Fruit fly (Drosophila melanogaster) whole organism, embryonic: ENCODE data around the gene Usp8.
A peak's percentile ranks its signal among the peaks of the same experiment; 100 is the strongest.

Source experiments
- BEAF-32 ChIP-seq: fragments of 200-800 bp; sonication (Bioruptor generic); optimal IDR thresholded peaks from 3 replicates; lab custom pipeline; 2017; ENCODE audit warnings: missing biosample characterization, missing genetic modification characterization, mild to moderate bottlenecking, moderate library complexity, missing genetic modification reagents
- CG1024 ChIP-seq: fragments of 200-800 bp; sonication (Bioruptor generic); IDR thresholded peaks from 2 replicates; pipeline ENCODE4 v1.3.6; 2022; ENCODE audit warnings: missing biosample characterization, missing genetic modification characterization
- CG10543 ChIP-seq: fragments of 200-800 bp; sonication (Bioruptor generic); optimal IDR thresholded peaks from 3 replicates; lab custom pipeline; 2017; ENCODE audit warnings: missing biosample characterization, mild to moderate bottlenecking, missing genetic modification characterization, moderate library complexity
- CG10979 ChIP-seq: fragments of 200-800 bp; sonication (Bioruptor generic); optimal IDR thresholded peaks from 2 replicates; lab custom pipeline; 2018; ENCODE audit warnings: missing biosample characterization, mild to moderate bottlenecking, missing genetic modification characterization, moderate library complexity
- CG11085 ChIP-seq: fragments of 200-800 bp; sonication (Bioruptor generic); IDR thresholded peaks from 2 replicates; pipeline ENCODE4 v1.3.6; 2022; ENCODE audit warnings: missing biosample characterization, missing genetic modification characterization
- CG11560 ChIP-seq: fragments of 200-800 bp; sonication (Bioruptor generic); IDR thresholded peaks from 3 replicates; pipeline ENCODE4 v1.3.6; 2022; ENCODE audit warnings: missing biosample characterization, missing genetic modification characterization
- CG14860 ChIP-seq: fragments of 200-800 bp; sonication (Bioruptor generic); IDR thresholded peaks from 3 replicates; pipeline ENCODE4 v1.3.6; 2022; ENCODE audit warnings: missing biosample characterization, missing genetic modification characterization; ENCODE audit not compliant: partially characterized antibody
- CG17359 ChIP-seq: fragments of 200-800 bp; sonication (Bioruptor generic); optimal IDR thresholded peaks from 3 replicates; lab custom pipeline; 2018; ENCODE audit warnings: missing biosample characterization, mild to moderate bottlenecking, missing genetic modification characterization, moderate library complexity
- CG30431 ChIP-seq: fragments of 200-800 bp; sonication (Bioruptor generic); optimal IDR thresholded peaks from 2 replicates; lab custom pipeline; 2017; ENCODE audit warnings: missing biosample characterization, missing genetic modification characterization
- CG33213 ChIP-seq: fragments of 200-800 bp; sonication (Bioruptor generic); optimal IDR thresholded peaks from 3 replicates; lab custom pipeline; 2016; ENCODE audit warnings: missing biosample characterization, missing genetic modification characterization
- CG33557 ChIP-seq: fragments of 200-800 bp; sonication (Bioruptor generic); optimal IDR thresholded peaks from 2 replicates; lab custom pipeline; 2019; ENCODE audit warnings: missing biosample characterization, mild to moderate bottlenecking, missing genetic modification characterization, moderate library complexity
- CG42726 ChIP-seq: fragments of 200-800 bp; sonication (Bioruptor generic); IDR thresholded peaks from 2 replicates; pipeline ENCODE4 v1.3.6; 2022; ENCODE audit warnings: missing biosample characterization, missing genetic modification characterization; ENCODE audit not compliant: partially characterized antibody
- CG4617 ChIP-seq: fragments of 200-800 bp; sonication (Bioruptor generic); optimal IDR thresholded peaks from 3 replicates; lab custom pipeline; 2016; ENCODE audit warnings: missing biosample characterization, missing genetic modification characterization, borderline replicate concordance
- CG4730 ChIP-seq: fragments of 200-800 bp; sonication (Bioruptor generic); IDR thresholded peaks from 2 replicates; pipeline ENCODE4 v1.3.6; 2022; ENCODE audit warnings: missing biosample characterization, missing genetic modification characterization
- CG7745 ChIP-seq: fragments of 200-800 bp; sonication (Bioruptor generic); optimal IDR thresholded peaks from 2 replicates; lab custom pipeline; 2018; ENCODE audit warnings: missing biosample characterization, mild to moderate bottlenecking, missing genetic modification characterization, moderate library complexity
- CG8089 ChIP-seq: fragments of 200-800 bp; sonication (Bioruptor generic); optimal IDR thresholded peaks from 3 replicates; lab custom pipeline; 2016; ENCODE audit warnings: missing biosample characterization, missing genetic modification characterization
- CG9437 ChIP-seq: fragments of 200-800 bp; sonication (Bioruptor generic); optimal IDR thresholded peaks from 2 replicates; lab custom pipeline; 2018; ENCODE audit warnings: missing biosample characterization, mild to moderate bottlenecking, missing genetic modification characterization
- CkIIα-i1 ChIP-seq: fragments of 200-800 bp; sonication (Bioruptor generic); IDR thresholded peaks from 2 replicates; pipeline ENCODE4 v1.3.6; 2022; ENCODE audit warnings: missing biosample characterization, missing genetic modification characterization
- D19B ChIP-seq: fragments of 200-800 bp; sonication (Bioruptor generic); optimal IDR thresholded peaks from 2 replicates; lab custom pipeline; 2017; ENCODE audit warnings: missing biosample characterization, mild to moderate bottlenecking, missing genetic modification characterization
- Dad ChIP-seq: fragments of 200-800 bp; sonication (Bioruptor generic); optimal IDR thresholded peaks from 3 replicates; lab custom pipeline; 2016; ENCODE audit warnings: missing biosample characterization, missing genetic modification characterization
- Ets97D ChIP-seq: fragments of 200-800 bp; sonication (Bioruptor generic); optimal IDR thresholded peaks from 3 replicates; lab custom pipeline; 2016; ENCODE audit warnings: missing biosample characterization, missing genetic modification characterization
- Fer2 ChIP-seq: fragments of 200-800 bp; sonication (Bioruptor generic); optimal IDR thresholded peaks from 2 replicates; lab custom pipeline; 2018; ENCODE audit warnings: missing biosample characterization, mild to moderate bottlenecking, missing genetic modification characterization, moderate library complexity
- H15 ChIP-seq: fragments of 200-800 bp; sonication (Bioruptor generic); IDR thresholded peaks from 3 replicates; pipeline ENCODE4 v1.3.6; 2022; ENCODE audit warnings: missing biosample characterization, missing genetic modification characterization
- HLH4C ChIP-seq: fragments of 200-800 bp; sonication (Bioruptor generic); IDR thresholded peaks from 3 replicates; pipeline ENCODE4 v1.3.6; 2022; ENCODE audit warnings: missing biosample characterization, missing genetic modification characterization; ENCODE audit not compliant: partially characterized antibody
- HmgZ ChIP-seq: fragments of 200-800 bp; sonication (Bioruptor generic); optimal IDR thresholded peaks from 2 replicates; lab custom pipeline; 2018; ENCODE audit warnings: missing biosample characterization, mild to moderate bottlenecking, missing genetic modification characterization
- NFAT ChIP-seq: fragments of 200-800 bp; sonication (Bioruptor generic); IDR thresholded peaks from 2 replicates; pipeline ENCODE4 v1.3.6; 2022; ENCODE audit warnings: missing biosample characterization, missing genetic modification characterization
- Nf-YC ChIP-seq: fragments of 200-800 bp; optimal IDR thresholded peaks from 3 replicates; lab custom pipeline; 2019; ENCODE audit warnings: missing biosample characterization, mild to moderate bottlenecking, missing genetic modification characterization, moderate library complexity
- Optix ChIP-seq: fragments of 200-800 bp; sonication (Bioruptor generic); IDR thresholded peaks from 3 replicates; pipeline ENCODE4 v1.3.6; 2022; ENCODE audit warnings: missing biosample characterization, missing genetic modification characterization
- PHDP ChIP-seq: fragments of 200-800 bp; sonication (Bioruptor generic); optimal IDR thresholded peaks from 3 replicates; lab custom pipeline; 2018; ENCODE audit warnings: missing biosample characterization, mild to moderate bottlenecking, missing genetic modification characterization, moderate library complexity
- Poxn ChIP-seq: fragments of 200-800 bp; sonication (Bioruptor generic); IDR thresholded peaks from 2 replicates; pipeline ENCODE4 v1.3.6; 2022; ENCODE audit warnings: missing biosample characterization, missing genetic modification characterization
- Scr ChIP-seq: fragments of 200-800 bp; sonication (Bioruptor generic); IDR thresholded peaks from 2 replicates; pipeline ENCODE4 v1.3.6; 2022; ENCODE audit warnings: missing biosample characterization, missing genetic modification characterization; ENCODE audit not compliant: partially characterized antibody
- Side ChIP-seq: fragments of 200-800 bp; sonication (Bioruptor generic); optimal IDR thresholded peaks from 2 replicates; lab custom pipeline; 2016; ENCODE audit warnings: missing biosample characterization, missing genetic modification characterization
- Spps ChIP-seq: fragments of 200-800 bp; sonication (Bioruptor generic); optimal IDR thresholded peaks from 2 replicates; lab custom pipeline; 2018; ENCODE audit warnings: missing biosample characterization, mild to moderate bottlenecking, missing genetic modification characterization
- Sry-β ChIP-seq: fragments of 200-800 bp; sonication (Bioruptor generic); optimal IDR thresholded peaks from 2 replicates; lab custom pipeline; 2018; ENCODE audit warnings: missing biosample characterization, mild to moderate bottlenecking, missing genetic modification characterization, moderate library complexity
- Taf1 ChIP-seq: fragments of 200-800 bp; sonication (Bioruptor generic); IDR thresholded peaks from 2 replicates; pipeline ENCODE4 v1.3.6; 2022; ENCODE audit warnings: missing biosample characterization, missing genetic modification characterization
- Xrp1 ChIP-seq: fragments of 200-800 bp; sonication (Bioruptor generic); IDR thresholded peaks from 2 replicates; pipeline ENCODE4 v1.3.6; 2022; ENCODE audit warnings: missing biosample characterization, missing genetic modification characterization
- bcd ChIP-seq: fragments of 200-800 bp; sonication (Bioruptor generic); optimal IDR thresholded peaks from 2 replicates; lab custom pipeline; 2017; ENCODE audit warnings: missing biosample characterization, mild to moderate bottlenecking, missing genetic modification characterization
- dpn ChIP-seq, 2 experiments: fragments of 200-800 bp; sonication (Bioruptor generic); optimal IDR thresholded peaks; 3 replicates each; lab custom pipeline; 2016; ENCODE audit warnings: missing biosample characterization in 2 of 2, missing genetic modification characterization in 2 of 2
- hth ChIP-seq: fragments of >200 bp; optimal IDR thresholded peaks from 2 replicates; lab custom pipeline; 2017; ENCODE audit warnings: inconsistent platforms
- ken ChIP-seq: fragments of 200-800 bp; sonication (Bioruptor generic); IDR thresholded peaks from 3 replicates; pipeline ENCODE4 v1.3.6; 2022; ENCODE audit warnings: missing biosample characterization, missing genetic modification characterization
- lov ChIP-seq, 2 experiments: fragments of 200-800 bp in 1 of 2; fragments of >200 bp in 1 of 2; sonication (Bioruptor generic) in 1 of 2; IDR thresholded peaks in 1 of 2; optimal IDR thresholded peaks in 1 of 2; 2 replicates in 1 of 2; 3 replicates in 1 of 2; pipeline versions ENCODE4 v1.3.6 to Lab custom; 2017 to 2022; ENCODE audit warnings: missing biosample characterization in 1 of 2, missing genetic modification characterization in 1 of 2
- sens-2 ChIP-seq: fragments of 200-800 bp; sonication (Bioruptor generic); IDR thresholded peaks from 2 replicates; pipeline ENCODE4 v1.3.6; 2022; ENCODE audit warnings: missing biosample characterization, missing genetic modification characterization
- sisA ChIP-seq: fragments of 200-800 bp; sonication (Bioruptor generic); IDR thresholded peaks from 2 replicates; pipeline ENCODE4 v1.3.6; 2022; ENCODE audit warnings: missing biosample characterization, missing genetic modification characterization
- sqz ChIP-seq: fragments of 200-800 bp; sonication (Bioruptor generic); optimal IDR thresholded peaks from 3 replicates; lab custom pipeline; 2018; ENCODE audit warnings: missing biosample characterization, mild to moderate bottlenecking, missing genetic modification characterization
- stwl ChIP-seq: fragments of 200-800 bp; sonication (Bioruptor generic); optimal IDR thresholded peaks from 3 replicates; lab custom pipeline; 2018; ENCODE audit warnings: missing biosample characterization, mild to moderate bottlenecking, missing genetic modification characterization, moderate library complexity
- toy ChIP-seq: fragments of 200-800 bp; sonication (Bioruptor generic); IDR thresholded peaks from 2 replicates; pipeline ENCODE4 v1.3.6; 2022; ENCODE audit warnings: missing biosample characterization, missing genetic modification characterization
- unc-4 ChIP-seq: fragments of 200-800 bp; sonication (Bioruptor generic); IDR thresholded peaks from 2 replicates; pipeline ENCODE4 v1.3.6; 2022; ENCODE audit warnings: missing biosample characterization, missing genetic modification characterization; ENCODE audit not compliant: partially characterized antibody
- vvl ChIP-seq: fragments of 200-800 bp; sonication (Bioruptor generic); IDR thresholded peaks from 2 replicates; pipeline ENCODE4 v1.3.6; 2022; ENCODE audit warnings: missing biosample characterization, missing genetic modification characterization
- wor ChIP-seq: fragments of 200-800 bp; sonication (Bioruptor generic); IDR thresholded peaks from 2 replicates; pipeline ENCODE4 v1.3.6; 2022; ENCODE audit warnings: missing biosample characterization, missing genetic modification characterization
- zen2 ChIP-seq: fragments of 200-800 bp; sonication (Bioruptor generic); IDR thresholded peaks from 3 replicates; pipeline ENCODE4 v1.3.6; 2022; ENCODE audit warnings: missing biosample characterization, missing genetic modification characterization; ENCODE audit not compliant: partially characterized antibody

The Usp8 gene

DNA sequence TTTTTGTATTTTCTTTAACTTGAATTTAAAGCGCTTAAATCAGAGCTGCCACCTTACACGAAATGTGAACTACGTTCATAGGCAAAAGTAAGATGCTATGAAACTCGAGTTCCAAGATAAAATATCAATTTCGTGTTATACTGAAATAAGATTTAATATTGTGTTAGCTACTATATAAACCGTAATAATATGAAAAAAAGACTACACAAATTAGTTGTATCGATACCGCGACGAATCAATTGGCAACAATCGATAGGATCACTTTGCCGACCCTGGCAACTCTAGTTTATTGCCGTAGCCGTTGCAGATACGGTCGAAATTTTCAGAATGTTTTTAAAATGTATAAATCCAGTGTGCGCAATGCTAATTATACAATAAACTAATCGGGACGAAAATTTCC, 6.4 kb downstream of the Usp8 start, which contains the start of gene SNF4Agamma (continued):
- peak; percentile 84 for TF ChIP-seq stwl
- peak; percentile 54 for TF ChIP-seq Ets97D
- no peak for TF ChIP-seq CG17359 (tag; lab: Kevin White, UChicago)
- peak; percentile 10 for TF ChIP-seq CG33213 (GFP tag; lab: Kevin White, UChicago)
- no peak for TF ChIP-seq lov (optimal IDR thresholded peaks at IDR 0.05; lab: Kevin White, UChicago)
- no peak for TF ChIP-seq lov (GFP tag; IDR thresholded peaks at IDR 0.05; lab: Robert Waterston, UW)
- peak; percentile 44; the same call in 2 of the 3 replicates for TF ChIP-seq CG14860
- TF ChIP-seq ken (GFP tag; lab: Robert Waterston, UW) = 0 out of 3 replicates have a peak, but pooled peaks have one; percentile 44
- no peak for TF ChIP-seq CG33557 (GFP tag; lab: Kevin White, UChicago)
- TF ChIP-seq NFAT (GFP tag; lab: Robert Waterston, UW) = no peak
- TF ChIP-seq HmgZ (tag; lab: Kevin White, UChicago) = peak; percentile 53
- no peak for TF ChIP-seq CG10979 (tag; lab: Kevin White, UChicago)
- peak; percentile 16; the same call in 1 of the 2 replicates for TF ChIP-seq Xrp1
- no peak for TF ChIP-seq sqz (GFP tag; lab: Kevin White, UChicago)
- TF ChIP-seq PHDP (tag; lab: Kevin White, UChicago) = no peak
- TF ChIP-seq vvl (GFP tag; lab: Robert Waterston, UW) = 0 out of 2 replicates have a peak, but pooled peaks have one; percentile 37
- TF ChIP-seq D19B (GFP tag; lab: Kevin White, UChicago) = no peak
- TF ChIP-seq CG9437 (GFP tag; lab: Kevin White, UChicago) = no peak
- peak in 1 of 2 experiments; percentile 27 for TF ChIP-seq dpn (GFP tag; optimal IDR thresholded peaks at IDR 0.05; lab: Kevin White, UChicago)
- no peak for TF ChIP-seq Sry-β (GFP tag; lab: Kevin White, UChicago)
- no peak for TF ChIP-seq hth (lab: Kevin White, UChicago)
- TF ChIP-seq unc-4 (GFP tag; lab: Robert Waterston, UW) = peak; percentile 78
- peak; percentile 79 for TF ChIP-seq BEAF-32 (GFP tag; lab: Kevin White, UChicago)
- TF ChIP-seq Spps (tag; lab: Kevin White, UChicago) = no peak
- no peak for TF ChIP-seq Poxn (GFP tag; lab: Robert Waterston, UW)
- no peak for TF ChIP-seq H15
- peak; percentile 46; the same call in 1 of the 3 replicates for TF ChIP-seq zen2 (GFP tag; lab: Robert Waterston, UW)
- TF ChIP-seq Taf1 (GFP tag; lab: Robert Waterston, UW) = no peak
- no peak for TF ChIP-seq CG10543 (GFP tag; lab: Kevin White, UChicago)
- TF ChIP-seq CG11085 (GFP tag; lab: Robert Waterston, UW) = no peak
- TF ChIP-seq toy (GFP tag; lab: Robert Waterston, UW) = no peak
- TF ChIP-seq CG7745 (tag; lab: Kevin White, UChicago) = no peak
- no peak for TF ChIP-seq CG1024 (GFP tag; lab: Robert Waterston, UW)
- TF ChIP-seq CG30431 (GFP tag; lab: Kevin White, UChicago) = no peak
- TF ChIP-seq CG8089 (GFP tag; lab: Kevin White, UChicago) = no peak
- no peak for TF ChIP-seq CG11560 (tag; lab: Robert Waterston, UW)
- peak; percentile 77 for TF ChIP-seq Scr
- no peak for TF ChIP-seq CG4617 (GFP tag; lab: Kevin White, UChicago)
- no peak for TF ChIP-seq Side (GFP tag; lab: Kevin White, UChicago)
- peak; percentile 58 for TF ChIP-seq Nf-YC (tag; lab: Kevin White, UChicago)
- no peak for TF ChIP-seq Dad (GFP tag; lab: Kevin White, UChicago)
- TF ChIP-seq sisA (GFP tag; lab: Robert Waterston, UW) = peak; percentile 21; the same call in 1 of the 2 replicates
- TF ChIP-seq HLH4C (GFP tag; lab: Robert Waterston, UW) = peak; percentile 53; the same call in 2 of the 3 replicates
- TF ChIP-seq CkIIα-i1 = no peak
- no peak for TF ChIP-seq Fer2
- TF ChIP-seq Optix (GFP tag; lab: Robert Waterston, UW) = no peak
- TF ChIP-seq sens-2 (GFP tag; lab: Robert Waterston, UW) = no peak
- no peak for TF ChIP-seq CG4730 (GFP tag; lab: Robert Waterston, UW)
- TF ChIP-seq bcd = no peak
- no peak for TF ChIP-seq CG42726 (GFP tag; lab: Robert Waterston, UW)
- TF ChIP-seq wor (GFP tag; lab: Robert Waterston, UW) = no peak
